Worm (Caenorhabditis elegans) whole organism, L2 larva: ENCODE data around the gene Y45F10C.1.

ENCODE experiments used
- ceh-82 ChIP-seq: fragments of 150-350 bp; optimal IDR thresholded peaks from 2 replicates; lab custom pipeline; 2014; ENCODE audit warnings: missing biosample characterization, missing genetic modification characterization
- egl-27 ChIP-seq: sonication (generic microtip); optimal IDR thresholded peaks from 3 replicates; lab custom pipeline; 2017; ENCODE audit warnings: missing biosample characterization, missing genetic modification reagents, missing genetic modification characterization
- nhr-10 ChIP-seq: sonication (generic microtip); optimal IDR thresholded peaks from 2 replicates; lab custom pipeline; 2017; ENCODE audit warnings: missing biosample characterization, missing genetic modification characterization
- nhr-6 ChIP-seq: fragments of 150-350 bp; optimal IDR thresholded peaks from 2 replicates; lab custom pipeline; 2014; ENCODE audit warnings: missing biosample characterization, missing genetic modification characterization

ce11 chrIV:13623533-13623932 lies 35.8 kb downstream of the Y45F10C.1 start, which contains the start of gene C08F11.1:
- TF ChIP-seq nhr-10 (tag; lab: Kevin White, UChicago): no peak
- no peak for TF ChIP-seq nhr-6 (tag; lab: Kevin White, UChicago)
- TF ChIP-seq ceh-82 (tag; lab: Kevin White, UChicago): no peak
- no peak for TF ChIP-seq egl-27 (tag; lab: Kevin White, UChicago)
